Worm (Caenorhabditis elegans) whole organism, L2 larva: ENCODE data around the gene sfxn-1.2.

Experiments used
- fos-1 ChIP-seq: fragments of 150-350 bp; optimal IDR thresholded peaks from 2 replicates; lab custom pipeline; 2014; ENCODE audit warnings: missing biosample characterization, missing genetic modification characterization
- nhr-21 ChIP-seq: fragments of 150-350 bp; optimal IDR thresholded peaks from 2 replicates; lab custom pipeline; 2014; ENCODE audit warnings: missing biosample characterization, missing genetic modification characterization
- nhr-237 ChIP-seq: fragments of 150-350 bp; optimal IDR thresholded peaks from 2 replicates; lab custom pipeline; 2014; ENCODE audit warnings: missing biosample characterization, missing genetic modification characterization
- unc-62 ChIP-seq: fragments of 150-350 bp; optimal IDR thresholded peaks from 2 replicates; lab custom pipeline; 2014; ENCODE audit warnings: missing biosample characterization, missing genetic modification reagents, missing genetic modification characterization
- ztf-4 ChIP-seq: fragments of 150-350 bp; optimal IDR thresholded peaks from 2 replicates; lab custom pipeline; 2014; ENCODE audit warnings: missing biosample characterization, missing genetic modification characterization

DNA sequence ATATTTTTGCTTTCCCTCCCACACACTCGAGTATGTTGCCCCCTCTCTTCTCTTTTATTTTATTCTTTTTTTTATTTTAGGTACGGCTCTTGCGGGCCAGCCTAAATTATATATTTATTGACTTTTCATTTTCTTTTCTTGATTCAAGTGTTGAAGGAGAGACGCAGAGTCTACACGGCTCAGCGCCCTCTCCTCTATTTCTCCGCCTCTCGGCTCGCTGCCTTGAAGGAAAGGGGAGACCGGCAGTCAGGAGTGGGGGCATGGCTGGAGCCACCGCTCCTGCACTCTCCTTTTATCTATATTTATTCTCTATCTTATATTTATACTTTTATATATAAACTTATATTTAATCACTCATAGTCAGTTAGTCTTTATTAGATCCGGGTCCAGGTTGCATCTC lies 19.4 kb upstream of the sfxn-1.2 start:
- TF ChIP-seq fos-1 (tag; lab: Kevin White, UChicago) (no peak), ztf-4 (no peak), nhr-237 (tag; lab: Kevin White, UChicago) (no peak), nhr-21 (tag; lab: Kevin White, UChicago) (no peak), unc-62 (GFP tag; lab: Kevin White, UChicago) (no peak)
